Worm (Caenorhabditis elegans): ENCODE measurements around the gene pak-2.
A peak's percentile ranks its signal among the peaks of the same experiment; 100 is the strongest.

The pak-2 gene

ce11 chrV:11040473-11040872 is 1.2 kb upstream of the pak-2 start, which contains the start of gene C45B11.8:
Gene C45B11.8, plus strand, starts transcription at chrV:11040773.
- no peak for TF ChIP-seq mdl-1 (tag; optimal IDR thresholded peaks at IDR 0.05)
- no peak for TF ChIP-seq sea-2 (GFP tag; optimal IDR thresholded peaks at IDR 0.05)
- no peak for TF ChIP-seq nhr-237 (tag; optimal IDR thresholded peaks at IDR 0.05)
- no peak for TF ChIP-seq nhr-12 (tag; optimal IDR thresholded peaks at IDR 0.05)
- TF ChIP-seq pha-4 (tag; optimal IDR thresholded peaks at IDR 0.05) = no peak

- TF ChIP-seq ceh-16 (tag; optimal IDR thresholded peaks at IDR 0.05) = no peak
- TF ChIP-seq skn-1 (tag; optimal IDR thresholded peaks at IDR 0.05) = no peak
- no peak for TF ChIP-seq nhr-67 (tag; optimal IDR thresholded peaks at IDR 0.05)
- TF ChIP-seq ceh-82 (tag; optimal IDR thresholded peaks at IDR 0.05) = no peak
- TF ChIP-seq fos-1 (tag; optimal IDR thresholded peaks at IDR 0.05) = no peak
- TF ChIP-seq lin-39 (tag; optimal IDR thresholded peaks at IDR 0.05) = no peak
- no peak for TF ChIP-seq ceh-9 (tag; optimal IDR thresholded peaks at IDR 0.05)
- TF ChIP-seq tbx-2 (tag; optimal IDR thresholded peaks at IDR 0.05) = no peak
- no peak for TF ChIP-seq egl-27 (tag; optimal IDR thresholded peaks at IDR 0.05)
- no peak for TF ChIP-seq nhr-76 (tag; optimal IDR thresholded peaks at IDR 0.05)
- no peak for TF ChIP-seq ceh-28 (tag; optimal IDR thresholded peaks at IDR 0.05)
- no peak for TF ChIP-seq fkh-2 (tag; optimal IDR thresholded peaks at IDR 0.05)
- TF ChIP-seq nfya-1 (tag; optimal IDR thresholded peaks at IDR 0.05; ENCODE audit: insufficient read depth) = no peak
Observed at ce11 chrV:11040020-11040419, 791 bp upstream of the pak-2 start, which contains the start of gene C45B11.9. Gene C45B11.9, plus strand, starts transcription at chrV:11040320.

DNA sequence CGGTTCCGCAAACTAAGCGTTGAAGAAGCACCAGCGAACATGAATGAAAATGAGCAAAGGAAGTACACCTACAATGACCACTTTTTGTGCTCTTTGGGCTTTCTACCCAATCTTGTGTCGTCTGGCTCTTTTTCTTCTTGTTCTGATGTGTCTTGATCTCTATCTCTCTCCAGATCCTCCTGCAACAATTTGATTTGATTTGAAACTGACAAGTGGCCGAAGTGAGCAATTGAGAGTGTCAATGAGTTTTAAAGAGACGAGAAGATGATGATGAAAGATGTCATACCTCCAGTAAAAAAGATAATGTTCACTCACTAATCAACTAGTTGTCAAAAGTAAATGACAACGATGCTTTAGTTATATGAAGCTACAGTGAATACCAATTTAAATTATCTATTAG is 4.5 kb downstream of the pak-2 start, which contains the start of gene pptr-2:
TSS of gene pptr-2 (minus strand) at position 184 of the 400 bp plus-strand sequence.
- TF ChIP-seq nfya-1 (tag; optimal IDR thresholded peaks at IDR 0.05; ENCODE audit: insufficient read depth) (peak; percentile 21), R02D3.7 (tag; optimal IDR thresholded peaks at IDR 0.05) (no peak), fkh-2 (tag; optimal IDR thresholded peaks at IDR 0.05) (no peak)

ce11 chrV:11033241-11033640 is 6.0 kb downstream of the pak-2 start:
- TF ChIP-seq nhr-23 (tag; optimal IDR thresholded peaks at IDR 0.05) = no peak
- TF ChIP-seq lin-39 (tag; optimal IDR thresholded peaks at IDR 0.05) = no peak
- no peak for TF ChIP-seq R02D3.7 (tag; optimal IDR thresholded peaks at IDR 0.05)
- TF ChIP-seq mml-1 (tag; optimal IDR thresholded peaks at IDR 0.05) = no peak
- TF ChIP-seq mdl-1 (tag; optimal IDR thresholded peaks at IDR 0.05) = no peak
- TF ChIP-seq ceh-16 (tag; optimal IDR thresholded peaks at IDR 0.05) = no peak
- TF ChIP-seq tbx-2 (tag; optimal IDR thresholded peaks at IDR 0.05) = no peak
- no peak for TF ChIP-seq ZK546.5 (tag; optimal IDR thresholded peaks at IDR 0.05)
- no peak for TF ChIP-seq ztf-4 (tag; optimal IDR thresholded peaks at IDR 0.05)
- TF ChIP-seq hmg-11 (tag; optimal IDR thresholded peaks at IDR 0.05) = no peak
- TF ChIP-seq nhr-77 (tag; optimal IDR thresholded peaks at IDR 0.05) = no peak

- TF ChIP-seq fkh-10 (GFP tag; optimal IDR thresholded peaks at IDR 0.05) (no peak), lsy-12 (tag; optimal IDR thresholded peaks at IDR 0.05) (no peak), unc-39 (tag; optimal IDR thresholded peaks at IDR 0.05) (no peak), hmg-11 (tag; optimal IDR thresholded peaks at IDR 0.05) (no peak), sea-2 (GFP tag; optimal IDR thresholded peaks at IDR 0.05) (no peak), egl-27 (tag; optimal IDR thresholded peaks at IDR 0.05) (no peak)
Observed at ce11 chrV:11030675-11031074, 8.6 kb downstream of the pak-2 start.

DNA sequence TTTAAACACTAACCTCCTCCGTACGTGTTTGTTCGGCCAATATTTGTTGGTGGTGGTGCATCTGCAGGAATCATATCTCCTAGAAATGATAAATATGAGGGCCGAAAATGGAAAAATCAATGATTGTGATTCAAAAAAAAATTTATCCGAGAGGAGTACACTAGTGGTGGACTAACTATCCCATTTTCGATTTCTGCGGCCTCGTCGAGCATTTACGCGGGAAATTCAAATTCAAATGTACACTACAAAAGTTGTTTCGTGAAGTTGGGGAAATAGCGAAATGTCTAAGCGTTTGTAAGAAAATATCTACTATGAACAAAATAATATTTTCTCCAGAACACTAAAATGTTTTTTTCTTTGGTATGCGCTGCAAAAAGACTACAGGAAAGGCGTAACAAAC is 9.9 kb downstream of the pak-2 start:
- TF ChIP-seq jun-1 (tag; optimal IDR thresholded peaks at IDR 0.05) (peak; percentile 12), fkh-2 (tag; optimal IDR thresholded peaks at IDR 0.05) (no peak), nhr-77 (tag; optimal IDR thresholded peaks at IDR 0.05) (no peak), elt-3 (tag; optimal IDR thresholded peaks at IDR 0.05) (no peak), nhr-67 (tag; optimal IDR thresholded peaks at IDR 0.05) (no peak), lin-15B (tag; optimal IDR thresholded peaks at IDR 0.05) (peak; percentile 59), ama-1 (optimal IDR thresholded peaks at IDR 0.05) (no peak), zag-1 (tag; optimal IDR thresholded peaks at IDR 0.05) (no peak), pha-4 (tag; optimal IDR thresholded peaks at IDR 0.05) (peak; percentile 74), snpc-4 (tag; optimal IDR thresholded peaks at IDR 0.05) (no peak), nhr-25 (tag; optimal IDR thresholded peaks at IDR 0.05) (peak; percentile 23), hmg-11 (tag; optimal IDR thresholded peaks at IDR 0.05) (peak; percentile 29), ceh-16 (tag; optimal IDR thresholded peaks at IDR 0.05) (no peak), nhr-23 (tag; optimal IDR thresholded peaks at IDR 0.05) (peak; percentile 69), nhr-12 (tag; optimal IDR thresholded peaks at IDR 0.05) (no peak), nhr-43 (tag; optimal IDR thresholded peaks at IDR 0.05; ENCODE audit: poor library complexity, severe bottlenecking) (peak; percentile 84), daf-12 (tag; optimal IDR thresholded peaks at IDR 0.05) (no peak), ceh-28 (tag; optimal IDR thresholded peaks at IDR 0.05) (peak; percentile 43), nfya-1 (tag; optimal IDR thresholded peaks at IDR 0.05; ENCODE audit: insufficient read depth) (peak; percentile 27), elt-2 (tag; optimal IDR thresholded peaks at IDR 0.05) (peak; percentile 18), lsy-12 (tag; optimal IDR thresholded peaks at IDR 0.05) (peak; percentile 30), lin-39 (tag; optimal IDR thresholded peaks at IDR 0.05) (peak; percentile 32)

Data from whole organism, L3 larva.